Worm (Caenorhabditis elegans): ENCODE data around the gene acly-1.

acly-1 gene

ce11 chrX:1501752-1502151 lies 22.4 kb downstream of the acly-1 start, which contains the start of gene F09E10.7:
F09E10.7 (minus strand) TSS chrX:1501852.
- no peak for TF ChIP-seq mxl-3 (GFP tag; optimal IDR thresholded peaks at IDR 0.05)
- no peak for TF ChIP-seq snpc-4 (tag; optimal IDR thresholded peaks at IDR 0.05)
- no peak for TF ChIP-seq R02D3.7 (tag; optimal IDR thresholded peaks at IDR 0.05)
- TF ChIP-seq daf-16 (GFP tag; optimal IDR thresholded peaks at IDR 0.05): no peak
- no peak for TF ChIP-seq daf-16 (tag; optimal IDR thresholded peaks at IDR 0.05)
- no peak for TF ChIP-seq dmd-9 (GFP tag; IDR thresholded peaks at IDR 0.05)
- no peak for TF ChIP-seq mxl-2 (GFP tag; conservative IDR thresholded peaks at IDR 0.05)
- TF ChIP-seq unc-39 (tag; optimal IDR thresholded peaks at IDR 0.05): no peak
- TF ChIP-seq ctbp-1 (GFP tag; IDR thresholded peaks at IDR 0.05): no peak
- no peak for TF ChIP-seq ceh-28 (tag; optimal IDR thresholded peaks at IDR 0.05)
- TF ChIP-seq ceh-44 (GFP tag; IDR thresholded peaks at IDR 0.05): no peak

DNA sequence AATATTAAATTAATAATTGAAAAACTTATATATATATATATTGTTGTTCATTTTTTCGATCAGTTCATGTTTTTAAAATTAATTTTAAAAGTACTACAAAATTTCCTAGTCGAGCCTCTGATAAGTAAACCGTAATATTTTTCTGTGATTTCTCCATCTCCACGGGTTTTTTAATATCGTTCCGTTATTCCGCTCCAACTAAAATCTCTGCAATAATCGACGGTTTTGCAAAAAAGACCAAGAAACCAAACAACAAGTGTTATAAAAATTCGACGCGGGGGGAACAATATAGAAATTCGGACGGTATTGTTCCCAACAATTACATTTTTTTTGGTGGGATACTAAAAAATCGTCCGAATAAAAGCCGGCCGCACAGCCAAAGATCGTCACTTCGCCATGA lies 23.1 kb downstream of the acly-1 start, which contains the start of gene F09E10.1:
Gene F09E10.1, plus strand, starts transcription at position 301 of the 400 bp plus-strand sequence.
- TF ChIP-seq zfp-2 (tag; optimal IDR thresholded peaks at IDR 0.05) (no peak), aha-1 (tag) (no peak), F10B5.3 (tag; optimal IDR thresholded peaks at IDR 0.05) (no peak), unc-62 (GFP tag; optimal IDR thresholded peaks at IDR 0.05 in 1 of 2) (peak in 1 of 2 experiments; percentile 48), unc-62 (tag; optimal IDR thresholded peaks at IDR 0.05) (no peak)

- peak; percentile 61 for TF ChIP-seq set-16 (GFP tag; IDR thresholded peaks at IDR 0.05)
- TF ChIP-seq egl-43 (GFP tag; IDR thresholded peaks at IDR 0.05): 0 out of 2 replicates have a peak, but pooled peaks have one; percentile 50
- no peak for TF ChIP-seq F10B5.3 (tag; optimal IDR thresholded peaks at IDR 0.05)
These were observed 23.6 kb downstream of the acly-1 start for ce11 chrX:1502914-1503313.

DNA sequence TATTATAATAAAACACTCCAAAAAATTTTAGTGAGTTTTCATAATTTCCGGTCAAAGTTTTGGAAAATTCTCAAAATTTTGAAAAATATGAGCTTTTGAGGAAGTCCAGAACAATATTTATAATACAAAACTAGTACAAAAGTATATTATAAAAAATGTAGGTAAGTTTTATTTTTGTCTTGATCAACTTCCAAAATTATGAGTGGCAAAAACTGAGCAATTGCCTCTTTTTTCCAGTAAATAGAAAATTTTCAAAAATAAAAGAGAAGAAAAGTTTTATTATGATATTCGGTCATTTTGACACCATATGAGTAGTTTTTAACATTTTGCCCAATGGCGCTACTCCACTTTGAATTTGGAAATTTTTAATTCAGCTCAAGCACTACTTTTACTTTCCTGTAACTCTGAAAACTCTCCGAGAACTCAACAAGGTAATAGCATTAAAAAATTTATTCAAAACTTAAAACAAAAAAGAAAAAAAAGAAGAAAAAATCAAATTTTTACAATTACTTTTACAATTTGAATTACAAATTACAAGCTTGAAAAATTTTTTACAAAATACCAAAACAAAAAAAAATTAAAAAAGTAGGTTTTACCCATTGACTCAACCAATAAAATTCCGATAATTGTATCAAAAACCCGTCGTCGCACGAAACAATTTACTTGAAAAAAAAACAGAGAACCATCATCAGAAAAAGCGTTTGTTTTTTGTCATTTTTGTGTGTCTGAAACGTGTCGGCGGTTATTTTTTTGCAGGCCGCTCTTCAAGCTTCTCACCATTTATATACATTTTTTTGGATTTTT lies 24.6 kb downstream of the acly-1 start:
- TF ChIP-seq ceh-32 (tag; optimal IDR thresholded peaks at IDR 0.05; ENCODE audit: poor library complexity) (no peak), duxl-1 (tag; optimal IDR thresholded peaks at IDR 0.05; ENCODE audit: poor library complexity) (peak; percentile 32), dmd-8 (GFP tag; IDR thresholded peaks at IDR 0.05) (no peak), arid-1 (GFP tag; conservative IDR thresholded peaks at IDR 0.05) (no peak), daf-12 (tag; optimal IDR thresholded peaks at IDR 0.05) (no peak), unc-62 (GFP tag; optimal IDR thresholded peaks at IDR 0.05 in 1 of 2) (peak; percentile 36 to 98), unc-62 (tag; optimal IDR thresholded peaks at IDR 0.05) (peak; percentile 20), sdz-12 (GFP tag; optimal IDR thresholded peaks at IDR 0.05) (peak; percentile 82), ceh-20 (GFP tag; IDR thresholded peaks at IDR 0.05) (0 out of 2 replicates have a peak, but pooled peaks have one; percentile 8), jun-1 (tag; optimal IDR thresholded peaks at IDR 0.05) (no peak), lin-1 (GFP tag; IDR thresholded peaks at IDR 0.05) (no peak; the same call in none of the 2 replicates), zag-1 (tag; optimal IDR thresholded peaks at IDR 0.05) (no peak), nhr-102 (tag; optimal IDR thresholded peaks at IDR 0.05) (peak; percentile 17), F26F4.8 (GFP tag; conservative IDR thresholded peaks at IDR 0.05) (no peak), F37D6.2 (tag; optimal IDR thresholded peaks at IDR 0.05) (no peak), Y48G9A.11 (GFP tag; IDR thresholded peaks at IDR 0.05) (no peak), F49E8.2 (tag; optimal IDR thresholded peaks at IDR 0.05; ENCODE audit: borderline replicate concordance) (no peak), lir-3 (tag; optimal IDR thresholded peaks at IDR 0.05) (no peak), lin-38 (GFP tag; IDR thresholded peaks at IDR 0.05) (no peak), saeg-2 (GFP tag; IDR thresholded peaks at IDR 0.05) (no peak), snpc-1.2 (GFP tag; IDR thresholded peaks at IDR 0.05) (no peak), ceh-82 (tag; optimal IDR thresholded peaks at IDR 0.05) (no peak), nhr-10 (tag; optimal IDR thresholded peaks at IDR 0.05) (peak; percentile 84), unc-130 (GFP tag; optimal IDR thresholded peaks at IDR 0.05) (no peak), mdl-1 (tag; optimal IDR thresholded peaks at IDR 0.05) (no peak), attf-4 (tag; optimal IDR thresholded peaks at IDR 0.05) (no peak), zip-11 (GFP tag; IDR thresholded peaks at IDR 0.05) (no peak), Y75B8A.6 (GFP tag; IDR thresholded peaks at IDR 0.05) (peak; percentile 88; the same call in 1 of the 2 replicates), aha-1 (tag) (peak; percentile 87), mxl-3 (GFP tag; optimal IDR thresholded peaks at IDR 0.05) (no peak), gei-8 (GFP tag; optimal IDR thresholded peaks at IDR 0.05) (peak; percentile 25), ceh-28 (tag; optimal IDR thresholded peaks at IDR 0.05) (no peak)

Data from whole organism, L4 larva.